Worm (Caenorhabditis elegans): ENCODE data around the gene klp-4.

DNA sequence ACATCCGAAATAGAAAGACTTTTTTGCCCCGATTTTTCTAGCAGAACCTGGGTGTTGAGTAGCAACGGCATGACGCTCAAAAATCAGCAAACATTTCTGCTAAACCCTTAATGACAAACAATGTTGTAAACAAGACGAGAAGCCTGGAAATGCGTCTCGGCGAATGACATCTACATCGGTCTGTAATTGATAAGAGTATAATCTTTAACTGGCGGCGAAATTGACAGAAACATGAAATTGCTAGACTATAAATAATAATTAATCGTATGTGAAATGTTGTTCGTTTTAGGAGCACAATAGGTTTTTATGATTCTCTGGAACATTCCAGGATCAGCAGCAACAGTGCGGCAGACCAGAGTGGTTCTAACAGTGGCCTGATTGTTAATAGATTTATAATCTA is 36.8 kb downstream of the klp-4 start:
- TF ChIP-seq ztf-23 (GFP tag; IDR thresholded peaks at IDR 0.05) (no peak), ztf-29 (GFP tag; IDR thresholded peaks at IDR 0.05) (no peak), med-1 (GFP tag; optimal IDR thresholded peaks at IDR 0.05; ENCODE audit: insufficient read depth) (no peak), flt-1 (GFP tag; IDR thresholded peaks at IDR 0.05) (no peak), cog-1 (tag; optimal IDR thresholded peaks at IDR 0.05) (no peak), klf-2 (GFP tag; conservative IDR thresholded peaks at IDR 0.05) (no peak), ref-1 (GFP tag; conservative IDR thresholded peaks at IDR 0.05) (no peak), tab-1 (GFP tag; IDR thresholded peaks at IDR 0.05) (no peak)
